Worm (Caenorhabditis elegans) whole organism, L4/young adult: ENCODE results near the gene R10D12.13.
A peak's percentile ranks its signal among the peaks of the same experiment; 100 is the strongest.

Experiments
- W03F9.2 ChIP-seq: fragments of 150-350 bp; optimal IDR thresholded peaks from 2 replicates; lab custom pipeline; 2014; ENCODE audit warnings: missing biosample characterization, missing genetic modification characterization
- dao-5 ChIP-seq: sonication (generic microtip); optimal IDR thresholded peaks from 2 replicates; lab custom pipeline; 2016; ENCODE audit warnings: missing genotype, missing genetic modification characterization, moderate library complexity, missing compliant biosample characterization
- him-1 ChIP-seq: sonication (generic microtip); optimal IDR thresholded peaks from 2 replicates; lab custom pipeline; 2016; ENCODE audit warnings: missing genotype, missing genetic modification reagents, missing genetic modification characterization, missing compliant biosample characterization

Gene R10D12.13

ce11 chrV:13961927-13962419 lies at the start of gene R10D12.13, which contains the start of gene algn-13:
Gene R10D12.13 (plus strand): TSS chrV:13962417.
Gene algn-13 (minus strand): TSS chrV:13961977.
- TF ChIP-seq him-1 = no peak
- TF ChIP-seq dao-5 (tag; lab: Kevin White, UChicago) = no peak
- peak; percentile 78 for TF ChIP-seq W03F9.2 (tag; lab: Kevin White, UChicago)

ce11 chrV:13915390-13915789 lies 46.8 kb upstream of the R10D12.13 start, which contains the start of gene gcy-32:
Gene gcy-32 (minus strand): TSS chrV:13915490.
- TF ChIP-seq him-1 (no peak), W03F9.2 (tag; lab: Kevin White, UChicago) (no peak), dao-5 (tag; lab: Kevin White, UChicago) (no peak)

- no peak for TF ChIP-seq dao-5 (tag; lab: Kevin White, UChicago)
- TF ChIP-seq W03F9.2 (tag; lab: Kevin White, UChicago) = no peak
- TF ChIP-seq him-1 = no peak
Measured at ce11 chrV:13916196-13916595, 46.0 kb upstream of the R10D12.13 start, which contains the start of gene str-252. Gene str-252 (plus strand): TSS chrV:13916496.

- TF ChIP-seq W03F9.2 (tag; lab: Kevin White, UChicago) (no peak), dao-5 (tag; lab: Kevin White, UChicago) (no peak), him-1 (no peak)
Measured at ce11 chrV:13918341-13918740, 43.9 kb upstream of the R10D12.13 start, which contains the start of gene str-250. Gene str-250 (plus strand): TSS chrV:13918641.

- TF ChIP-seq W03F9.2 (tag; lab: Kevin White, UChicago) (no peak), dao-5 (tag; lab: Kevin White, UChicago) (no peak), him-1 (no peak)
Measured at ce11 chrV:13920730-13921129, 41.5 kb upstream of the R10D12.13 start, which contains the start of gene srx-42. Gene srx-42 (plus strand): TSS chrV:13921030.

- TF ChIP-seq dao-5 (tag; lab: Kevin White, UChicago) (no peak), him-1 (no peak), W03F9.2 (tag; lab: Kevin White, UChicago) (no peak)
Measured at ce11 chrV:13923851-13924250, 38.4 kb upstream of the R10D12.13 start, which contains the start of gene srxa-11. Gene srxa-11 (plus strand): TSS chrV:13924151.

- TF ChIP-seq dao-5 (tag; lab: Kevin White, UChicago) (no peak), him-1 (no peak), W03F9.2 (tag; lab: Kevin White, UChicago) (no peak)
Measured at ce11 chrV:13926398-13926797, 35.8 kb upstream of the R10D12.13 start, which contains the start of gene srxa-12. Gene srxa-12 (plus strand): TSS chrV:13926698.

ce11 chrV:13929503-13929902 lies 32.7 kb upstream of the R10D12.13 start, which contains the start of gene srxa-13:
Gene srxa-13 (plus strand): TSS chrV:13929803.
- no peak for TF ChIP-seq dao-5 (tag; lab: Kevin White, UChicago)
- no peak for TF ChIP-seq him-1
- no peak for TF ChIP-seq W03F9.2 (tag; lab: Kevin White, UChicago)

ce11 chrV:13931225-13931624 lies 31.0 kb upstream of the R10D12.13 start, which contains the start of gene C06B3.16:
Gene C06B3.16 (plus strand): TSS chrV:13931525.
- TF ChIP-seq W03F9.2 (tag; lab: Kevin White, UChicago) (no peak), him-1 (no peak)

ce11 chrV:13931952-13932351 lies 30.3 kb upstream of the R10D12.13 start:
- TF ChIP-seq him-1 (no peak), dao-5 (tag; lab: Kevin White, UChicago) (no peak), W03F9.2 (tag; lab: Kevin White, UChicago) (no peak)

- no peak for TF ChIP-seq dao-5 (tag; lab: Kevin White, UChicago)
- no peak for TF ChIP-seq him-1
- no peak for TF ChIP-seq W03F9.2 (tag; lab: Kevin White, UChicago)
Measured at ce11 chrV:13934545-13934944, 27.7 kb upstream of the R10D12.13 start, which contains the start of gene R10D12.1. Gene R10D12.1 (minus strand): TSS chrV:13934645.

- TF ChIP-seq W03F9.2 (tag; lab: Kevin White, UChicago) (no peak), dao-5 (tag; lab: Kevin White, UChicago) (no peak), him-1 (no peak)
Measured at ce11 chrV:13935423-13935822, 26.8 kb upstream of the R10D12.13 start.

- TF ChIP-seq him-1 = no peak
- TF ChIP-seq W03F9.2 (tag; lab: Kevin White, UChicago) = no peak
- no peak for TF ChIP-seq dao-5 (tag; lab: Kevin White, UChicago)
Measured at ce11 chrV:13936052-13936451, 26.2 kb upstream of the R10D12.13 start.

- TF ChIP-seq dao-5 (tag; lab: Kevin White, UChicago) = no peak
- TF ChIP-seq him-1 = no peak
- TF ChIP-seq W03F9.2 (tag; lab: Kevin White, UChicago) = no peak
Measured at ce11 chrV:13936850-13937249, 25.4 kb upstream of the R10D12.13 start, which contains the start of gene srw-145. Gene srw-145 (plus strand): TSS chrV:13937150.
